Worm (Caenorhabditis elegans) whole organism, L4 larva: ENCODE data around the gene C06A12.8.

Experiments
- D1046.2 ChIP-seq: fragments of 200-800 bp; sonication (Bioruptor generic); IDR thresholded peaks from 2 replicates; pipeline ENCODE4 v1.3.6; 2022; ENCODE audit warnings: missing genetic modification characterization, missing compliant biosample characterization
- F26F4.8 ChIP-seq: fragments of 200-800 bp; sonication (Bioruptor generic); conservative IDR thresholded peaks from 2 replicates; pipeline ENCODE4 v1.3.6; 2022; ENCODE audit warnings: missing genetic modification characterization, missing compliant biosample characterization
- F44E2.7 ChIP-seq: fragments of 200-800 bp; sonication (Bioruptor generic); IDR thresholded peaks from 2 replicates; pipeline ENCODE4 v2.1.2; 2022; ENCODE audit warnings: missing genetic modification characterization, missing compliant biosample characterization
- T26A8.4 ChIP-seq: fragments of 200-800 bp; sonication (Bioruptor generic); IDR thresholded peaks from 2 replicates; pipeline ENCODE4 v1.3.6; 2022; ENCODE audit warnings: missing genetic modification characterization, missing compliant biosample characterization
- Y48G9A.11 ChIP-seq: fragments of 200-800 bp; sonication (Bioruptor generic); IDR thresholded peaks from 2 replicates; pipeline ENCODE4 v1.3.6; 2022; ENCODE audit warnings: missing genetic modification reagents, missing genetic modification characterization, missing compliant biosample characterization
- ZK337.2 ChIP-seq: fragments of 200-800 bp; sonication (Bioruptor generic); IDR thresholded peaks from 2 replicates; pipeline ENCODE4 v1.3.6; 2022; ENCODE audit warnings: missing genetic modification reagents, missing genetic modification characterization, missing compliant biosample characterization
- ZK546.5 ChIP-seq, 2 experiments: sonication (generic microtip); optimal IDR thresholded peaks; 2 replicates each; lab custom pipeline; 2017; ENCODE audit warnings: missing biosample characterization in 2 of 2, missing genetic modification characterization in 2 of 2
- aha-1 ChIP-seq: fragments of 150-350 bp; peaks from one replicate; lab custom pipeline; 2014; ENCODE audit warnings: missing biosample characterization, missing genetic modification characterization
- ama-1 ChIP-seq: fragments of 150-350 bp; optimal IDR thresholded peaks from 2 replicates; lab custom pipeline; 2014; ENCODE audit warnings: inconsistent platforms, mixed read lengths
- arid-1 ChIP-seq: fragments of 200-800 bp; sonication (Bioruptor generic); conservative IDR thresholded peaks from 2 replicates; pipeline ENCODE4 v1.3.6; 2022; ENCODE audit warnings: missing genetic modification reagents, missing genetic modification characterization, missing compliant biosample characterization
- attf-4 ChIP-seq: sonication (generic microtip); optimal IDR thresholded peaks from 3 replicates; lab custom pipeline; 2017; ENCODE audit warnings: missing biosample characterization, missing genetic modification characterization
- ceh-28 ChIP-seq: fragments of 150-350 bp; optimal IDR thresholded peaks from 2 replicates; lab custom pipeline; 2014; ENCODE audit warnings: missing biosample characterization, missing genetic modification reagents, missing genetic modification characterization
- ceh-32 ChIP-seq: sonication (generic microtip); optimal IDR thresholded peaks from 2 replicates; lab custom pipeline; 2016; ENCODE audit warnings: mild to moderate bottlenecking, missing genetic modification characterization, missing compliant biosample characterization; ENCODE audit not compliant: poor library complexity
- ces-1 ChIP-seq: fragments of 150-350 bp; sonication (generic microtip); optimal IDR thresholded peaks from 4 replicates; lab custom pipeline; 2014; ENCODE audit warnings: missing biosample characterization, missing genetic modification reagents, missing genetic modification characterization
- cey-2 ChIP-seq: sonication (generic microtip); optimal IDR thresholded peaks from 3 replicates; lab custom pipeline; 2017; ENCODE audit warnings: missing genetic modification characterization, mild to moderate bottlenecking, missing compliant biosample characterization, antibody characterized with exemption, borderline replicate concordance; ENCODE audit not compliant: insufficient read depth
- ctbp-1 ChIP-seq: fragments of 200-800 bp; sonication (Bioruptor generic); IDR thresholded peaks from 2 replicates; pipeline ENCODE4 v1.3.6; 2022; ENCODE audit warnings: missing genetic modification reagents, missing genetic modification characterization, missing compliant biosample characterization
- dmd-6 ChIP-seq: fragments of 200-800 bp; sonication (Bioruptor generic); IDR thresholded peaks from 2 replicates; pipeline ENCODE4 v1.3.6; 2022; ENCODE audit warnings: missing genetic modification reagents, missing genetic modification characterization, missing compliant biosample characterization
- dpl-1 ChIP-seq: fragments of 150-350 bp; optimal IDR thresholded peaks from 2 replicates; lab custom pipeline; 2014; ENCODE audit warnings: missing biosample characterization, missing genetic modification reagents, missing genetic modification characterization
- duxl-1 ChIP-seq: sonication (generic microtip); optimal IDR thresholded peaks from 2 replicates; lab custom pipeline; 2016; ENCODE audit warnings: mild to moderate bottlenecking, missing genetic modification characterization, moderate library complexity, missing compliant biosample characterization; ENCODE audit not compliant: poor library complexity
- fkh-10 ChIP-seq: fragments of 150-350 bp; optimal IDR thresholded peaks from 2 replicates; lab custom pipeline; 2014; ENCODE audit warnings: missing biosample characterization, missing genetic modification reagents, missing genetic modification characterization
- fos-1 ChIP-seq: fragments of 150-350 bp; optimal IDR thresholded peaks from 2 replicates; lab custom pipeline; 2014; ENCODE audit warnings: missing biosample characterization, missing genetic modification characterization
- gei-8 ChIP-seq: fragments of 200-800 bp; sonication (Bioruptor generic); optimal IDR thresholded peaks from 2 replicates; lab custom pipeline; 2018; ENCODE audit warnings: mild to moderate bottlenecking, missing genetic modification characterization, missing compliant biosample characterization
- hif-1 ChIP-seq, 2 experiments: sonication (generic microtip); optimal IDR thresholded peaks; 2 replicates each; lab custom pipeline; 2016 to 2017; ENCODE audit warnings: missing compliant biosample characterization in 2 of 2, missing genetic modification characterization in 2 of 2, missing genetic modification reagents in 2 of 2, missing genotype in 2 of 2, mild to moderate bottlenecking in 1 of 2
- hlh-11 ChIP-seq: fragments of 200-800 bp; sonication (Bioruptor generic); optimal IDR thresholded peaks from 2 replicates; lab custom pipeline; 2018; ENCODE audit warnings: mild to moderate bottlenecking, missing genetic modification characterization, missing compliant biosample characterization
- jun-1 ChIP-seq: fragments of 150-350 bp; optimal IDR thresholded peaks from 2 replicates; lab custom pipeline; 2014; ENCODE audit warnings: missing biosample characterization, missing genetic modification reagents, missing genetic modification characterization
- lim-7 ChIP-seq: fragments of 200-800 bp; sonication (Bioruptor generic); IDR thresholded peaks from 2 replicates; pipeline ENCODE4 v1.3.6; 2022; ENCODE audit warnings: missing genetic modification characterization, missing compliant biosample characterization
- lin-1 ChIP-seq: fragments of 200-800 bp; sonication (Bioruptor generic); IDR thresholded peaks from 2 replicates; pipeline ENCODE4 v1.3.6; 2022; ENCODE audit warnings: missing genetic modification reagents, missing genetic modification characterization, missing compliant biosample characterization
- lin-15B ChIP-seq: fragments of 150-350 bp; sonication (generic microtip); optimal IDR thresholded peaks from 3 replicates; lab custom pipeline; 2014; ENCODE audit warnings: missing biosample characterization, missing genetic modification characterization
- lin-38 ChIP-seq: fragments of 200-800 bp; sonication (Bioruptor generic); IDR thresholded peaks from 2 replicates; pipeline ENCODE4 v1.3.6; 2022; ENCODE audit warnings: missing genetic modification reagents, missing genetic modification characterization, missing compliant biosample characterization
- lir-3 ChIP-seq: sonication (generic microtip); optimal IDR thresholded peaks from 2 replicates; lab custom pipeline; 2016; ENCODE audit warnings: mild to moderate bottlenecking, missing genetic modification characterization, missing compliant biosample characterization
- lsy-2 ChIP-seq, 2 experiments: fragments of 150-350 bp in 1 of 2; sonication (generic microtip) in 1 of 2; optimal IDR thresholded peaks; 2 replicates each; lab custom pipeline; 2014 to 2017; ENCODE audit warnings: missing biosample characterization in 2 of 2, missing genetic modification characterization in 2 of 2
- madf-5 ChIP-seq, 2 experiments: fragments of 200-800 bp; sonication (Bioruptor generic); IDR thresholded peaks; 2 replicates each; pipeline ENCODE4 v1.3.6; 2022; ENCODE audit warnings: missing compliant biosample characterization in 2 of 2, missing genetic modification characterization in 2 of 2
- mdl-1 ChIP-seq, 2 experiments: fragments of 150-350 bp in 1 of 2; sonication (generic microtip) in 1 of 2; optimal IDR thresholded peaks; 2 replicates each; lab custom pipeline; 2014 to 2017; ENCODE audit warnings: missing biosample characterization in 2 of 2, missing genetic modification characterization in 2 of 2
- mep-1 ChIP-seq: fragments of 150-350 bp; sonication (generic microtip); optimal IDR thresholded peaks from 3 replicates; lab custom pipeline; 2014; ENCODE audit warnings: missing biosample characterization, missing genetic modification characterization
- mxl-2 ChIP-seq: fragments of 200-800 bp; sonication (Bioruptor generic); conservative IDR thresholded peaks from 2 replicates; pipeline ENCODE4 v1.3.6; 2022; ENCODE audit warnings: missing genetic modification reagents, missing genetic modification characterization, missing compliant biosample characterization
- nhr-11 ChIP-seq: fragments of 150-350 bp; optimal IDR thresholded peaks from 2 replicates; lab custom pipeline; 2014; ENCODE audit warnings: missing biosample characterization, missing genetic modification characterization
- nhr-111 ChIP-seq: fragments of 200-800 bp; sonication (Bioruptor generic); optimal IDR thresholded peaks from 2 replicates; lab custom pipeline; 2018; ENCODE audit warnings: mild to moderate bottlenecking, missing genetic modification characterization, missing compliant biosample characterization
- nhr-25 ChIP-seq: sonication (generic microtip); optimal IDR thresholded peaks from 2 replicates; lab custom pipeline; 2017; ENCODE audit warnings: missing genetic modification characterization, mild to moderate bottlenecking, missing compliant biosample characterization, antibody characterized with exemption, moderate library complexity, borderline replicate concordance; ENCODE audit not compliant: insufficient read depth
- nhr-42 ChIP-seq: fragments of 200-800 bp; sonication (Bioruptor generic); IDR thresholded peaks from 2 replicates; pipeline ENCODE4 v1.3.6; 2022; ENCODE audit warnings: missing genetic modification characterization, missing compliant biosample characterization
- nhr-76 ChIP-seq: fragments of 150-350 bp; optimal IDR thresholded peaks from 2 replicates; lab custom pipeline; 2014; ENCODE audit warnings: missing biosample characterization, missing genetic modification characterization
- php-3 ChIP-seq: fragments of 200-800 bp; sonication (Bioruptor generic); IDR thresholded peaks from 2 replicates; pipeline ENCODE4 v1.3.6; 2022; ENCODE audit warnings: missing genetic modification reagents, missing genetic modification characterization, missing compliant biosample characterization
- skn-1 ChIP-seq: fragments of 150-350 bp; optimal IDR thresholded peaks from 2 replicates; lab custom pipeline; 2014; ENCODE audit warnings: missing biosample characterization, missing genetic modification characterization
- snpc-4 ChIP-seq: fragments of 150-350 bp; optimal IDR thresholded peaks from 2 replicates; lab custom pipeline; 2014; ENCODE audit warnings: missing biosample characterization, missing genetic modification characterization
- tra-1 ChIP-seq: fragments of 200-800 bp; sonication (Bioruptor generic); IDR thresholded peaks from 2 replicates; pipeline ENCODE4 v1.3.6; 2022; ENCODE audit warnings: missing genetic modification reagents, missing genetic modification characterization, missing compliant biosample characterization
- unc-130 ChIP-seq: sonication (generic microtip); optimal IDR thresholded peaks from 2 replicates; lab custom pipeline; 2016; ENCODE audit warnings: missing genetic modification reagents, missing genetic modification characterization, missing compliant biosample characterization
- unc-62 ChIP-seq, 3 experiments: fragments of 150-350 bp in 1 of 3; sonication (generic microtip); optimal IDR thresholded peaks in 2 of 3; peaks in 1 of 3; 1 replicate in 1 of 3; 2 replicates in 2 of 3; lab custom pipeline; 2014 to 2017; ENCODE audit warnings: missing biosample characterization in 3 of 3, missing genetic modification characterization in 3 of 3, missing genetic modification reagents in 3 of 3, missing genotype in 1 of 3
- zag-1 ChIP-seq: fragments of 150-350 bp; optimal IDR thresholded peaks from 2 replicates; lab custom pipeline; 2014; ENCODE audit warnings: missing biosample characterization, missing genetic modification characterization
- zip-2 ChIP-seq: fragments of 150-350 bp; optimal IDR thresholded peaks from 2 replicates; lab custom pipeline; 2014; ENCODE audit warnings: missing biosample characterization, missing genetic modification characterization

The C06A12.8 gene

DNA sequence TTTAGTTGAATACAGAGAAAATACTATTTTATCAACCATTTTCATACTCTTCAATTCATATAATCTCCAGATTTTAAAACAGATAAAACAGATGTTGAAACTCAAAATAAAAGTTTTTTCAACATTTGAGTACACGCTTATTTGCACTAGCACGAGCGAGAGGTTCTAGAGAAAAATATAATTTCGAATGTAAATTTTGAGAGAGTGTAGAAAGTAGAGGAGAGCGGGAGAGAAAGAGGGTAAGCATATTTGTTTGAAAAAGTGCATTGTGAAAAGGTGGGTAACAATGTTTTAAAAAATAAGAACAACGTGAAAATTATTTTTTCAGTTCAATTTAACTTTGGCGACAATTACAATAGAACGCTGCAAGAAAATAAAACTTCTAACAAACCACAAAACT, 30.7 kb downstream of the C06A12.8 start:
- TF ChIP-seq nhr-11 (no peak), duxl-1 (tag; lab: Kevin White, UChicago) (no peak), mep-1 (no peak), lin-1 (no peak), ces-1 (GFP tag; lab: Kevin White, UChicago) (no peak), lsy-2 (tag; optimal IDR thresholded peaks at IDR 0.05; lab: Kevin White, UChicago) (no peak), aha-1 (tag; lab: Kevin White, UChicago) (peak; percentile 71), F44E2.7 (GFP tag; lab: Robert Waterston, UW) (no peak)

DNA sequence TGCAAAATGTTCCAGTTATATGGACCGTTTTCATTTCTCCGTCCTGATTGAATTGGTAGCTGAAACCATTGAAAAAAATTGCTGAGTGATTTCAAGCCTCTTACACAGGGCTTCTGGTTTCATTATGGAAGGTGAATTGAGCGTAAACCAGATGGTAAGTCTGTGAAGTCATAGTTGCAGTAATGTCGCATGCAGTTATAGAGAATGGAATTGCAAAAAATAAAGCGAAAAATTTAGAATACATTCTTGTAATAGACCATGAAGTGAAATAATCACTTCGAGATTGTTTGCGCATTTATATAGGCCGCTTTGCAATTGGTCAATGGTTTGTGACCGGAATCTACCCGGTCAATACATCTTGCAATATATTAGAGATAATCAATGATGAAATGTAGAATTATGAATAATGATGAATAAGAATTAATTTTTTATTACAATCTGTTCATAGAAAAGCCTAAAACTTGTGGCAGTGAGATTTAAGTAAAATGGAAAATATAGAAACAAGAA, 33.0 kb downstream of the C06A12.8 start, which contains the start of gene F11E6.4:
Gene F11E6.4 (minus strand): TSS at position 259 of the 507 bp plus-strand sequence.
- TF ChIP-seq ces-1 (GFP tag; lab: Kevin White, UChicago) (no peak), attf-4 (no peak), nhr-111 (no peak), madf-5 (GFP tag; IDR thresholded peaks at IDR 0.05; lab: Robert Waterston, UW) (no peak), Y48G9A.11 (GFP tag; lab: Robert Waterston, UW) (no peak), gei-8 (GFP tag; lab: Kevin White, UChicago) (peak; percentile 27), arid-1 (GFP tag; lab: Robert Waterston, UW) (no peak), tra-1 (GFP tag; lab: Robert Waterston, UW) (peak; percentile 33; the same call in 1 of the 2 replicates), nhr-76 (tag; lab: Kevin White, UChicago) (no peak), ceh-32 (tag; lab: Kevin White, UChicago) (no peak), nhr-42 (GFP tag; lab: Robert Waterston, UW) (no peak), ZK546.5 (tag; optimal IDR thresholded peaks at IDR 0.05; lab: Kevin White, UChicago) (no peak), ama-1 (lab: Kevin White, UChicago) (peak; percentile 51), lin-15B (no peak), aha-1 (tag; lab: Kevin White, UChicago) (peak; percentile 67), hlh-11 (no peak), zip-2 (tag; lab: Kevin White, UChicago) (no peak), ceh-28 (no peak), mep-1 (peak; percentile 57), unc-130 (no peak), jun-1 (tag; lab: Kevin White, UChicago) (no peak), lim-7 (no peak), fos-1 (tag; lab: Kevin White, UChicago) (no peak), skn-1 (tag; lab: Kevin White, UChicago) (no peak), ctbp-1 (GFP tag; lab: Robert Waterston, UW) (no peak), nhr-25 (tag; lab: Kevin White, UChicago) (peak; percentile 89), lir-3 (no peak), lin-38 (GFP tag; lab: Robert Waterston, UW) (no peak), nhr-11 (no peak), duxl-1 (tag; lab: Kevin White, UChicago) (no peak), php-3 (GFP tag; lab: Robert Waterston, UW) (no peak), unc-62 (GFP tag; optimal IDR thresholded peaks at IDR 0.05 in 1 of 2; lab: Kevin White, UChicago) (peak in 1 of 2 experiments; percentile 4), unc-62 (tag; optimal IDR thresholded peaks at IDR 0.05; lab: Kevin White, UChicago) (no peak), zag-1 (no peak), dpl-1 (GFP tag; lab: Kevin White, UChicago) (no peak), lin-1 (no peak), mxl-2 (GFP tag; lab: Robert Waterston, UW) (no peak), D1046.2 (GFP tag; lab: Robert Waterston, UW) (no peak), cey-2 (tag; lab: Kevin White, UChicago) (no peak), hif-1 (tag; optimal IDR thresholded peaks at IDR 0.05; lab: Kevin White, UChicago) (no peak), T26A8.4 (no peak), ZK337.2 (no peak), dmd-6 (GFP tag; lab: Robert Waterston, UW) (no peak), fkh-10 (GFP tag; lab: Kevin White, UChicago) (no peak), mdl-1 (tag; optimal IDR thresholded peaks at IDR 0.05; lab: Kevin White, UChicago) (no peak), snpc-4 (no peak), F26F4.8 (GFP tag; lab: Robert Waterston, UW) (no peak)
